Worm (Caenorhabditis elegans) whole organism, L2 larva: ENCODE results near the gene F13H6.5.

Source experiments
- ceh-82 ChIP-seq: fragments of 150-350 bp; optimal IDR thresholded peaks from 2 replicates; lab custom pipeline; 2014; ENCODE audit warnings: missing biosample characterization, missing genetic modification characterization
- elt-3 ChIP-seq: sonication (generic microtip); optimal IDR thresholded peaks from 2 replicates; lab custom pipeline; 2017; ENCODE audit warnings: missing biosample characterization, missing genetic modification characterization
- fos-1 ChIP-seq: fragments of 150-350 bp; optimal IDR thresholded peaks from 2 replicates; lab custom pipeline; 2014; ENCODE audit warnings: missing biosample characterization, missing genetic modification characterization
- mbf-1 ChIP-seq: sonication (generic microtip); optimal IDR thresholded peaks from 2 replicates; lab custom pipeline; 2017; ENCODE audit warnings: missing biosample characterization, missing genetic modification characterization
- nhr-11 ChIP-seq: fragments of 150-350 bp; optimal IDR thresholded peaks from 2 replicates; lab custom pipeline; 2014; ENCODE audit warnings: missing biosample characterization, missing genetic modification characterization
- nhr-6 ChIP-seq: fragments of 150-350 bp; optimal IDR thresholded peaks from 2 replicates; lab custom pipeline; 2014; ENCODE audit warnings: missing biosample characterization, missing genetic modification characterization
- unc-55 ChIP-seq: fragments of 150-350 bp; sonication (generic microtip); optimal IDR thresholded peaks from 3 replicates; lab custom pipeline; 2014; ENCODE audit warnings: missing biosample characterization, missing genetic modification reagents, missing genetic modification characterization
- unc-62 ChIP-seq: fragments of 150-350 bp; optimal IDR thresholded peaks from 2 replicates; lab custom pipeline; 2014; ENCODE audit warnings: missing biosample characterization, missing genetic modification reagents, missing genetic modification characterization

- TF ChIP-seq elt-3 (tag; lab: Kevin White, UChicago) (no peak), nhr-6 (tag; lab: Kevin White, UChicago) (no peak), mbf-1 (no peak), fos-1 (tag; lab: Kevin White, UChicago) (no peak), unc-55 (GFP tag; lab: Kevin White, UChicago) (no peak), unc-62 (GFP tag; lab: Kevin White, UChicago) (no peak), nhr-11 (no peak), ceh-82 (tag; lab: Kevin White, UChicago) (no peak)
Measured at ce11 chrV:6424055-6424454, 49.3 kb upstream of the F13H6.5 start, which contains the start of gene urb-1.
